Worm (Caenorhabditis elegans): ENCODE results near the gene F17C11.22.

DNA sequence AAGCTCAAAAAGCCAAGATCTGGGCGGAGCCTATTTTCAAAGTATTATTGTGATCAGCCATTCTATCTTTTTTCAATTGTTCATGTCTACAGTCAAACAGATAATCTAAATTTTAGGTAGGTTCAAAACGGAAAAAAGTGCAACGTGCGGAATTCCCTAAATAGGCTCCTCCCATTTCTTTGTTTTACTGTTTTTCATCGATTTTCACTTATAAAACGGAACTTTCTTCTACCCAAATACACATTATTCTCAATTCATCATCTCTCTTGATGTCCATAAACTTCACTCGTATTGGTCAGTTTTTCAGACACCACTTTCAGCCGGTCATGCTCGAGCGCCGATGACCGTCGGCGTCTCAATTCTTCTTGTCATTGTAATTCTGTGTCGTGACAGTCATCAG, 28.8 kb upstream of the F17C11.22 start, which contains the start of gene F53B7.7:
- TF ChIP-seq lin-11 (tag; optimal IDR thresholded peaks at IDR 0.05) (no peak), F13H6.1 (tag; optimal IDR thresholded peaks at IDR 0.05) (no peak), nhr-11 (tag; optimal IDR thresholded peaks at IDR 0.05) (no peak), mbf-1 (tag; optimal IDR thresholded peaks at IDR 0.05) (no peak), snpc-4 (tag; optimal IDR thresholded peaks at IDR 0.05) (no peak), dmd-4 (tag; optimal IDR thresholded peaks at IDR 0.05) (no peak), crh-2 (tag; optimal IDR thresholded peaks at IDR 0.05) (no peak), nhr-6 (tag; optimal IDR thresholded peaks at IDR 0.05) (no peak), ceh-82 (tag; optimal IDR thresholded peaks at IDR 0.05) (no peak), skn-1 (tag; optimal IDR thresholded peaks at IDR 0.05) (no peak), sma-9 (GFP tag; optimal IDR thresholded peaks at IDR 0.05) (no peak), sma-9 (tag; optimal IDR thresholded peaks at IDR 0.05) (no peak), lin-13 (GFP tag; optimal IDR thresholded peaks at IDR 0.05) (no peak), lin-39 (tag; optimal IDR thresholded peaks at IDR 0.05) (no peak)

All from whole organism, L2 larva.